Fruit fly (Drosophila melanogaster): ENCODE data around the gene IFT46.

The IFT46 gene

dm6 chr2L:18621357-18622211, 5.7 kb upstream of the IFT46 start (continued):
- TF ChIP-seq cad (GFP tag; optimal IDR thresholded peaks at IDR 0.05) (no peak), Nf-YB (GFP tag; optimal IDR thresholded peaks at IDR 0.05) (peak; percentile 53), kah (GFP tag; optimal IDR thresholded peaks at IDR 0.05) (peak; percentile 56), PHDP (tag; optimal IDR thresholded peaks at IDR 0.05) (peak; percentile 83), pfk (GFP tag; optimal IDR thresholded peaks at IDR 0.05) (no peak), Ada2b (GFP tag; IDR thresholded peaks at IDR 0.05) (peak; percentile 76), gce (GFP tag; IDR thresholded peaks at IDR 0.05) (0 out of 3 replicates have a peak, but pooled peaks have one; percentile 39), CG16863 (GFP tag; optimal IDR thresholded peaks at IDR 0.05) (peak; percentile 61), CG14441 (GFP tag; IDR thresholded peaks at IDR 0.05) (peak; percentile 76), Trl (optimal IDR thresholded peaks at IDR 0.05) (no peak), Trl (GFP tag; optimal IDR thresholded peaks at IDR 0.05) (no peak), CG42726 (GFP tag; IDR thresholded peaks at IDR 0.05; ENCODE audit: partially characterized antibody) (no peak), Usf (GFP tag; optimal IDR thresholded peaks at IDR 0.05) (peak; percentile 12), CG3065 (GFP tag; optimal IDR thresholded peaks at IDR 0.05) (no peak), stwl (tag; optimal IDR thresholded peaks at IDR 0.05) (no peak), Hsf (GFP tag; optimal IDR thresholded peaks at IDR 0.05) (peak; percentile 62), CG2678 (tag; optimal IDR thresholded peaks at IDR 0.05) (peak; percentile 93), CG4404 (GFP tag; IDR thresholded peaks at IDR 0.05) (peak; percentile 37; the same call in 1 of the 2 replicates), CG14014 (GFP tag; IDR thresholded peaks at IDR 0.05) (peak; percentile 82), hth (optimal IDR thresholded peaks at IDR 0.05) (no peak), chinmo (GFP tag; IDR thresholded peaks at IDR 0.05; ENCODE audit: partially characterized antibody) (0 out of 4 replicates have a peak, but pooled peaks have one; percentile 52), Vsx1 (GFP tag; optimal IDR thresholded peaks at IDR 0.05) (peak; percentile 57), CG31388 (GFP tag; optimal IDR thresholded peaks at IDR 0.05) (no peak), CG31365 (tag; optimal IDR thresholded peaks at IDR 0.05) (no peak), hb (GFP tag; IDR thresholded peaks at IDR 0.05; ENCODE audit: partially characterized antibody) (no peak), CG13894 (tag; optimal IDR thresholded peaks at IDR 0.05) (peak; percentile 76), stc (GFP tag; IDR thresholded peaks at IDR 0.05) (peak; percentile 48; the same call in 1 of the 2 replicates), Sry-β (GFP tag; optimal IDR thresholded peaks at IDR 0.05) (no peak), CG15514 (GFP tag; optimal IDR thresholded peaks at IDR 0.05) (peak; percentile 72), CG8089 (GFP tag; optimal IDR thresholded peaks at IDR 0.05) (no peak), Ets97D (GFP tag; optimal IDR thresholded peaks at IDR 0.05) (peak; percentile 8), CHES-1-like (GFP tag; optimal IDR thresholded peaks at IDR 0.05) (peak; percentile 1), Rx (GFP tag; IDR thresholded peaks at IDR 0.05) (0 out of 2 replicates have a peak, but pooled peaks have one; percentile 20), CG6654 (GFP tag; optimal IDR thresholded peaks at IDR 0.05) (no peak), CG9215 (GFP tag; IDR thresholded peaks at IDR 0.05) (peak; percentile 78), Dbx (GFP tag; IDR thresholded peaks at IDR 0.05) (peak; percentile 73), D19B (GFP tag; optimal IDR thresholded peaks at IDR 0.05) (peak; percentile 63), CG3163 (GFP tag; optimal IDR thresholded peaks at IDR 0.05) (no peak), vnd (GFP tag; IDR thresholded peaks at IDR 0.05; ENCODE audit: partially characterized antibody) (no peak), maf-S (GFP tag; optimal IDR thresholded peaks at IDR 0.05) (peak; percentile 49), CG7271 (tag; optimal IDR thresholded peaks at IDR 0.05) (no peak), CG1233 (GFP tag; optimal IDR thresholded peaks at IDR 0.05) (peak; percentile 76), Dref (GFP tag; IDR thresholded peaks at IDR 0.05) (no peak), croc (GFP tag; conservative IDR thresholded peaks at IDR 0.05) (peak; percentile 44; the same call in 2 of the 3 replicates), YL-1 (GFP tag; optimal IDR thresholded peaks at IDR 0.05) (peak; percentile 10), CG1792 (GFP tag; optimal IDR thresholded peaks at IDR 0.05) (peak; percentile 3), cg (GFP tag; optimal IDR thresholded peaks at IDR 0.05) (no peak), CG12659 (GFP tag; optimal IDR thresholded peaks at IDR 0.05) (peak; percentile 75)
